Worm (Caenorhabditis elegans): ENCODE measurements around the gene W07G1.1.

DNA sequence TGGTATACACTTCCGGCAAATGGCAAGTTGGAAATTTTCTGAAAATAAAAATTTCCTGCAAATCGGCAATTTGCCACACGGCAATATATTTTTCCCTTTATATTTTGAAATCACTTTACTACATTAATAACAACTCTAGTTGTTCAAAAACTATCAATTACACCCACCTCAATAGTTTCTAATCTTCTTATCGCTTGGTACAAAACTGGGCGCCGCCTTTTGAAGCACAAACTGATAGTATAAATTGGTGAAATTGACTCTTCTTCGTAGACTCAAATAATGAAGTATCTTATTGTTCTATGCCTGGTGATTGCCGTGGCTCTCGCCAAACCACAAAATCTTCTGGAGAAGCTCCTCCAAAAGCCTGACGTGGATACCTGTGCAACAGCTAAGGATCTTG is 41.7 kb upstream of the W07G1.1 start, which contains the start of gene Y39G8B.9:
- TF ChIP-seq unc-39 (tag; optimal IDR thresholded peaks at IDR 0.05) (no peak), nhr-28 (tag; optimal IDR thresholded peaks at IDR 0.05) (no peak)
